Worm (Caenorhabditis elegans) whole organism, L4 larva: ENCODE data around the gene F36H5.10.
A peak's percentile ranks its signal among the peaks of the same experiment; 100 is the strongest.

ENCODE experiments used
- arid-1 ChIP-seq: fragments of 200-800 bp; sonication (Bioruptor generic); conservative IDR thresholded peaks from 2 replicates; pipeline ENCODE4 v1.3.6; 2022; ENCODE audit warnings: missing genetic modification reagents, missing genetic modification characterization, missing compliant biosample characterization
- daf-19 ChIP-seq: fragments of 200-800 bp; sonication (Bioruptor generic); conservative IDR thresholded peaks from 2 replicates; pipeline ENCODE4 v1.3.6; 2022; ENCODE audit warnings: missing genetic modification characterization, missing compliant biosample characterization
- dpl-1 ChIP-seq: fragments of 150-350 bp; optimal IDR thresholded peaks from 2 replicates; lab custom pipeline; 2014; ENCODE audit warnings: missing biosample characterization, missing genetic modification reagents, missing genetic modification characterization
- egl-27 ChIP-seq: sonication (generic microtip); optimal IDR thresholded peaks from 3 replicates; lab custom pipeline; 2017; ENCODE audit warnings: missing biosample characterization, missing genetic modification reagents, missing genetic modification characterization
- lsy-2 ChIP-seq, 2 experiments: fragments of 150-350 bp in 1 of 2; sonication (generic microtip) in 1 of 2; optimal IDR thresholded peaks; 2 replicates each; lab custom pipeline; 2014 to 2017; ENCODE audit warnings: missing biosample characterization in 2 of 2, missing genetic modification characterization in 2 of 2
- nhr-25 ChIP-seq: sonication (generic microtip); optimal IDR thresholded peaks from 2 replicates; lab custom pipeline; 2017; ENCODE audit warnings: missing genetic modification characterization, mild to moderate bottlenecking, missing compliant biosample characterization, antibody characterized with exemption, moderate library complexity, borderline replicate concordance; ENCODE audit not compliant: insufficient read depth
- nhr-48 ChIP-seq: sonication (generic microtip); optimal IDR thresholded peaks from 2 replicates; lab custom pipeline; 2016; ENCODE audit warnings: mild to moderate bottlenecking, missing genetic modification characterization, missing compliant biosample characterization
- nhr-76 ChIP-seq: fragments of 150-350 bp; optimal IDR thresholded peaks from 2 replicates; lab custom pipeline; 2014; ENCODE audit warnings: missing biosample characterization, missing genetic modification characterization
- nhr-77 ChIP-seq: fragments of 150-350 bp; optimal IDR thresholded peaks from 2 replicates; lab custom pipeline; 2014; ENCODE audit warnings: missing biosample characterization, missing genetic modification characterization
- unc-130 ChIP-seq: sonication (generic microtip); optimal IDR thresholded peaks from 2 replicates; lab custom pipeline; 2016; ENCODE audit warnings: missing genetic modification reagents, missing genetic modification characterization, missing compliant biosample characterization
- unc-62 ChIP-seq, 3 experiments: fragments of 150-350 bp in 1 of 3; sonication (generic microtip); optimal IDR thresholded peaks in 2 of 3; peaks in 1 of 3; 1 replicate in 1 of 3; 2 replicates in 2 of 3; lab custom pipeline; 2014 to 2017; ENCODE audit warnings: missing biosample characterization in 3 of 3, missing genetic modification characterization in 3 of 3, missing genetic modification reagents in 3 of 3, missing genotype in 1 of 3

ce11 chrII:1730103-1730502 lies 27.0 kb upstream of the F36H5.10 start, which contains the start of gene ceh-81:
- TF ChIP-seq nhr-76 (tag; lab: Kevin White, UChicago) (no peak), egl-27 (tag; lab: Kevin White, UChicago) (no peak), nhr-25 (tag; lab: Kevin White, UChicago) (no peak), unc-62 (GFP tag; optimal IDR thresholded peaks at IDR 0.05 in 1 of 2; lab: Kevin White, UChicago) (peak in 1 of 2 experiments; percentile 23), unc-62 (tag; optimal IDR thresholded peaks at IDR 0.05; lab: Kevin White, UChicago) (no peak), nhr-48 (no peak), lsy-2 (tag; optimal IDR thresholded peaks at IDR 0.05; lab: Kevin White, UChicago) (no peak), dpl-1 (GFP tag; lab: Kevin White, UChicago) (no peak), arid-1 (GFP tag; lab: Robert Waterston, UW) (no peak), nhr-77 (tag; lab: Kevin White, UChicago) (no peak), daf-19 (no peak), unc-130 (GFP tag; lab: Kevin White, UChicago) (no peak)
